Worm (Caenorhabditis elegans): ENCODE results near the gene F14D2.5.

DNA sequence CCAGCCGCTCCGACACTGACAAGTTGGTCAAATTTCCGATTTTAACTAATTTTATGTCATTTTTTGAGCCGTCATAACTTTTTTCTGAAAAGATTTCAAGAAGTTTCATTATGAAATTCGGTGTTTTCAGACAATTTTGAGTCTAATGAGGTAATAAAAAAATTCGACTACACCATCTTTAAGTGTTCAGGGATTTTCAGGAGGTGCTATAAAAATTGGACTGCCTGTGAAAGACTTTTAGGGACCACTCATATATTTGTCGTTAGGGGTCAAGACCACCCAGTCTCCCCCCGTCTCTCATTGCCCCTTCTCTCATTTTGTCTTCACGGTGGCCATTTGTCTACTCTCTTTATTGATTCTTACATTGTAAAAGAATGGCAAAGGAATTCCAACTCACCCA is 34.4 kb downstream of the F14D2.5 start, which contains the start of gene bath-10:
- TF ChIP-seq him-1 (tag; optimal IDR thresholded peaks at IDR 0.05), result no peak
- TF ChIP-seq W03F9.2 (tag; optimal IDR thresholded peaks at IDR 0.05), result no peak
- TF ChIP-seq dao-5 (tag; optimal IDR thresholded peaks at IDR 0.05), result no peak

Data from whole organism, L4/young adult.